Fruit fly (Drosophila melanogaster): Measurements from ENCODE around the gene Toll-9.

DNA sequence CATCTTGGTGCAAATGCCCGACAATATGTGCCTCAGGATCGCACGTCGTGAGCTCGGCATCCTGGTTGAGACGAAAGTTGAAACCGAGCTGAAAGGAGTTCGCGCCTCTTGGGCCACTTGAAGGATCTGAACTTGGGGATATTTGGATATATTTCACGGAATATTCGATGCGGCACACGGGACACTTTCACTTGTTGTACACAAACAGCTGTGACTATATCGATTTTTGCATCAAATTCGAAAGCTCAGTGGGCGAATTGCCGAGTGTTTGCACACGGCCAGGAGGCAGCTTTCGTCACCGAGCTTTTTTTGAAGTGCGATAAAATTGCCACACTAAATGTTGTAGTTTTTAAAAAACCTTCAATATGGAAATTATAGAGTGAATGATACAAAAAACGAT, 43.8 kb upstream of the Toll-9 start, which contains the start of gene CG13248:
- no peak for TF ChIP-seq CG8478 (optimal IDR thresholded peaks at IDR 0.05)
- TF ChIP-seq CTCF (optimal IDR thresholded peaks at IDR 0.05), result no peak
